Fruit fly (Drosophila melanogaster): ENCODE measurements around the gene Arpc5.

Arpc5 gene

dm6 chr2L:2579669-2580351, at the start of gene Arpc5, which contains the start of gene ND-B17.2:
TSS of gene Arpc5 (plus strand) at chr2L:2580292.
TSS of gene ND-B17.2 (minus strand) at chr2L:2580172.
- no peak for TF ChIP-seq Vsx2 (GFP tag; optimal IDR thresholded peaks at IDR 0.05; ENCODE audit: partially characterized antibody)
- TF ChIP-seq Mio (GFP tag; optimal IDR thresholded peaks at IDR 0.05), result no peak
- no peak for TF ChIP-seq Dif (GFP tag; optimal IDR thresholded peaks at IDR 0.05; ENCODE audit: partially characterized antibody)
- TF ChIP-seq Dfd (GFP tag; optimal IDR thresholded peaks at IDR 0.05), result no peak
- TF ChIP-seq Hr78 (GFP tag; optimal IDR thresholded peaks at IDR 0.05), result no peak
- no peak for TF ChIP-seq jim (GFP tag; optimal IDR thresholded peaks at IDR 0.05)
- TF ChIP-seq psq (GFP tag; optimal IDR thresholded peaks at IDR 0.05), result no peak
- TF ChIP-seq sv (GFP tag; optimal IDR thresholded peaks at IDR 0.05), result no peak
- TF ChIP-seq tai (GFP tag; optimal IDR thresholded peaks at IDR 0.05), result no peak
- TF ChIP-seq Rel (GFP tag; optimal IDR thresholded peaks at IDR 0.05), result no peak
- TF ChIP-seq Rel (tag; optimal IDR thresholded peaks at IDR 0.05), result peak; percentile 50
- TF ChIP-seq HLH106 (tag; optimal IDR thresholded peaks at IDR 0.05), result peak; percentile 25
- TF ChIP-seq Myc (optimal IDR thresholded peaks at IDR 0.05), result no peak
- no peak for TF ChIP-seq foxo (GFP tag; optimal IDR thresholded peaks at IDR 0.05)
- TF ChIP-seq brk (GFP tag; optimal IDR thresholded peaks at IDR 0.05), result no peak

- TF ChIP-seq lola (GFP tag; optimal IDR thresholded peaks at IDR 0.05) (no peak), Dfd (GFP tag; optimal IDR thresholded peaks at IDR 0.05) (no peak), dsf (GFP tag; optimal IDR thresholded peaks at IDR 0.05; ENCODE audit: borderline replicate concordance) (no peak)
Measured at dm6 chr2L:2542491-2542890, 37.6 kb upstream of the Arpc5 start.

dm6 chr2L:2552725-2553124, 27.4 kb upstream of the Arpc5 start, which contains the start of gene CG3515:
TSS of gene CG3515 (minus strand) at chr2L:2552825.
- TF ChIP-seq pan (optimal IDR thresholded peaks at IDR 0.05), result no peak
- no peak for TF ChIP-seq HLH106 (tag; optimal IDR thresholded peaks at IDR 0.05)
- TF ChIP-seq Myc (optimal IDR thresholded peaks at IDR 0.05), result no peak
- TF ChIP-seq CrebA (GFP tag; optimal IDR thresholded peaks at IDR 0.05; ENCODE audit: borderline replicate concordance), result no peak
- TF ChIP-seq CG9705 (GFP tag; optimal IDR thresholded peaks at IDR 0.05), result no peak
- no peak for TF ChIP-seq Sp1 (GFP tag; optimal IDR thresholded peaks at IDR 0.05)
- TF ChIP-seq Dfd (GFP tag; optimal IDR thresholded peaks at IDR 0.05), result no peak
- no peak for TF ChIP-seq CG32264 (GFP tag; optimal IDR thresholded peaks at IDR 0.05)
- no peak for TF ChIP-seq N (GFP tag; optimal IDR thresholded peaks at IDR 0.05)

- TF ChIP-seq tai (GFP tag; optimal IDR thresholded peaks at IDR 0.05), result no peak
- no peak for TF ChIP-seq OdsH (GFP tag; optimal IDR thresholded peaks at IDR 0.05)
- no peak for TF ChIP-seq Myc (optimal IDR thresholded peaks at IDR 0.05)
- no peak for TF ChIP-seq Abd-B (GFP tag; optimal IDR thresholded peaks at IDR 0.05)
- no peak for TF ChIP-seq sage (GFP tag; optimal IDR thresholded peaks at IDR 0.05)
- TF ChIP-seq sv (GFP tag; optimal IDR thresholded peaks at IDR 0.05), result no peak
- no peak for TF ChIP-seq foxo (GFP tag; optimal IDR thresholded peaks at IDR 0.05)
- TF ChIP-seq Rel (GFP tag; optimal IDR thresholded peaks at IDR 0.05), result no peak
- TF ChIP-seq Rel (tag; optimal IDR thresholded peaks at IDR 0.05), result peak; percentile 94
- TF ChIP-seq Mio (GFP tag; optimal IDR thresholded peaks at IDR 0.05), result no peak
- peak; percentile 54 for TF ChIP-seq Vsx2 (GFP tag; optimal IDR thresholded peaks at IDR 0.05; ENCODE audit: partially characterized antibody)
Measured at dm6 chr2L:2564758-2565157, 15.3 kb upstream of the Arpc5 start, which contains the start of gene Cyp309a1. TSS of gene Cyp309a1 (minus strand) at chr2L:2564830.

dm6 chr2L:2572937-2573336, 7.2 kb upstream of the Arpc5 start, which contains the start of gene Cyp309a2:
TSS of gene Cyp309a2 (minus strand) at chr2L:2573037.
- TF ChIP-seq GATAd (GFP tag; optimal IDR thresholded peaks at IDR 0.05) (no peak), rgr (GFP tag; optimal IDR thresholded peaks at IDR 0.05) (no peak), Abd-B (GFP tag; optimal IDR thresholded peaks at IDR 0.05) (no peak), foxo (GFP tag; optimal IDR thresholded peaks at IDR 0.05) (no peak), dmrt93B (GFP tag; optimal IDR thresholded peaks at IDR 0.05) (no peak), OdsH (GFP tag; optimal IDR thresholded peaks at IDR 0.05) (no peak), Hnf4 (GFP tag; optimal IDR thresholded peaks at IDR 0.05) (no peak)
